Fruit fly (Drosophila melanogaster) whole organism, prepupa: ENCODE measurements around the gene CG18170.
A peak's percentile ranks its signal among the peaks of the same experiment; 100 is the strongest.

ENCODE experiments used
- Blimp-1 ChIP-seq: fragments of 200-800 bp; sonication (Bioruptor generic); optimal IDR thresholded peaks from 3 replicates; lab custom pipeline; 2017; ENCODE audit warnings: missing biosample characterization, missing genetic modification characterization, mild to moderate bottlenecking, moderate library complexity, missing genetic modification reagents
- CG10669 ChIP-seq: fragments of 200-800 bp; sonication (Bioruptor generic); optimal IDR thresholded peaks from 3 replicates; lab custom pipeline; 2018; ENCODE audit warnings: missing biosample characterization, mild to moderate bottlenecking, missing genetic modification characterization, moderate library complexity
- CG11294 ChIP-seq: fragments of 200-800 bp; sonication (Bioruptor generic); IDR thresholded peaks from 2 replicates; pipeline ENCODE4 v1.3.6; 2022; ENCODE audit warnings: missing biosample characterization, missing genetic modification characterization
- CG11902 ChIP-seq: fragments of 200-800 bp; sonication (Bioruptor generic); optimal IDR thresholded peaks from 3 replicates; lab custom pipeline; 2016; ENCODE audit warnings: missing biosample characterization, missing genetic modification characterization
- CG15336 ChIP-seq: fragments of 200-800 bp; sonication (Bioruptor generic); IDR thresholded peaks from 2 replicates; pipeline ENCODE4 v1.3.6; 2022; ENCODE audit warnings: missing biosample characterization, missing genetic modification characterization
- CG1621 ChIP-seq: fragments of 200-800 bp; sonication (Bioruptor generic); optimal IDR thresholded peaks from 3 replicates; lab custom pipeline; 2018; ENCODE audit warnings: missing biosample characterization, mild to moderate bottlenecking, missing genetic modification characterization
- CG16779 ChIP-seq: fragments of 200-800 bp; sonication (Bioruptor generic); optimal IDR thresholded peaks from 3 replicates; lab custom pipeline; 2017; ENCODE audit warnings: missing biosample characterization, mild to moderate bottlenecking, missing genetic modification characterization
- CG3032 ChIP-seq: fragments of 200-800 bp; optimal IDR thresholded peaks from 2 replicates; lab custom pipeline; 2019; ENCODE audit warnings: missing biosample characterization, mild to moderate bottlenecking, missing genetic modification characterization, moderate library complexity
- CG32006 ChIP-seq: fragments of 200-800 bp; sonication (Bioruptor generic); optimal IDR thresholded peaks from 3 replicates; lab custom pipeline; 2017; ENCODE audit warnings: missing biosample characterization, mild to moderate bottlenecking, missing genetic modification characterization
- CG34406 ChIP-seq: fragments of 200-800 bp; sonication (Bioruptor generic); optimal IDR thresholded peaks from 3 replicates; lab custom pipeline; 2016; ENCODE audit warnings: missing biosample characterization, missing genetic modification characterization
- CG3919 ChIP-seq: fragments of 200-800 bp; sonication (Bioruptor generic); optimal IDR thresholded peaks from 3 replicates; lab custom pipeline; 2016; ENCODE audit warnings: missing biosample characterization, missing genetic modification characterization
- CG4318 ChIP-seq: fragments of 200-800 bp; sonication (Bioruptor generic); optimal IDR thresholded peaks from 3 replicates; lab custom pipeline; 2017; ENCODE audit warnings: missing biosample characterization, mild to moderate bottlenecking, missing genetic modification characterization
- CG6163 ChIP-seq: fragments of 200-800 bp; sonication (Bioruptor generic); IDR thresholded peaks from 3 replicates; pipeline ENCODE4 v1.3.6; 2022; ENCODE audit warnings: missing biosample characterization, missing genetic modification characterization
- CG6792 ChIP-seq: fragments of 200-800 bp; sonication (Bioruptor generic); optimal IDR thresholded peaks from 3 replicates; lab custom pipeline; 2016; ENCODE audit warnings: missing biosample characterization, missing genetic modification characterization
- CG6808 ChIP-seq: fragments of 200-800 bp; sonication (Bioruptor generic); optimal IDR thresholded peaks from 3 replicates; lab custom pipeline; 2017; ENCODE audit warnings: missing biosample characterization, missing genetic modification characterization, mild to moderate bottlenecking, moderate library complexity, missing genetic modification reagents
- CG6854 ChIP-seq: fragments of 200-800 bp; sonication (Bioruptor generic); optimal IDR thresholded peaks from 2 replicates; lab custom pipeline; 2017; ENCODE audit warnings: missing biosample characterization, mild to moderate bottlenecking, missing genetic modification characterization
- CG7368 ChIP-seq: fragments of 200-800 bp; sonication (Bioruptor generic); optimal IDR thresholded peaks from 3 replicates; lab custom pipeline; 2016; ENCODE audit warnings: missing biosample characterization, missing genetic modification characterization
- CG8119 ChIP-seq: fragments of 200-800 bp; sonication (Bioruptor generic); IDR thresholded peaks from 3 replicates; pipeline ENCODE4 v1.3.6; 2022; ENCODE audit warnings: missing biosample characterization, missing genetic modification characterization
- CG8632 ChIP-seq: fragments of 200-800 bp; sonication (Bioruptor generic); optimal IDR thresholded peaks from 3 replicates; lab custom pipeline; 2016; ENCODE audit warnings: missing biosample characterization, missing genetic modification characterization
- Eip75B ChIP-seq: fragments of 200-800 bp; sonication (Bioruptor generic); optimal IDR thresholded peaks from 3 replicates; lab custom pipeline; 2016; ENCODE audit warnings: missing biosample characterization, missing genetic modification characterization
- Eip78C ChIP-seq: fragments of 200-800 bp; sonication (Bioruptor generic); peaks from one replicate; lab custom pipeline; 2016; ENCODE audit warnings: missing biosample characterization, missing genetic modification characterization
- Eip93F ChIP-seq: fragments of 200-800 bp; sonication (Bioruptor generic); optimal IDR thresholded peaks from 2 replicates; lab custom pipeline; 2016; ENCODE audit warnings: missing biosample characterization, mild to moderate bottlenecking, missing genetic modification characterization
- Ets21C ChIP-seq: fragments of 200-800 bp; sonication (Bioruptor generic); optimal IDR thresholded peaks from 3 replicates; lab custom pipeline; 2016; ENCODE audit warnings: missing biosample characterization, missing genetic modification characterization
- Ets96B ChIP-seq: fragments of 200-800 bp; optimal IDR thresholded peaks from 2 replicates; lab custom pipeline; 2019; ENCODE audit warnings: missing biosample characterization, mild to moderate bottlenecking, missing genetic modification characterization, moderate library complexity
- Gug ChIP-seq: fragments of 200-800 bp; sonication (Bioruptor generic); IDR thresholded peaks from 2 replicates; pipeline ENCODE4 v1.3.6; 2022; ENCODE audit warnings: missing biosample characterization, missing genetic modification characterization
- Hr38 ChIP-seq: sonication (Bioruptor generic); optimal IDR thresholded peaks from 2 replicates; lab custom pipeline; 2016; ENCODE audit warnings: missing biosample characterization, missing genetic modification characterization
- Hr39 ChIP-seq: fragments of 200-800 bp; sonication (Bioruptor generic); optimal IDR thresholded peaks from 2 replicates; lab custom pipeline; 2016; ENCODE audit warnings: missing biosample characterization, missing genetic modification characterization
- Hr4 ChIP-seq: fragments of 200-800 bp; sonication (Bioruptor generic); optimal IDR thresholded peaks from 3 replicates; lab custom pipeline; 2016; ENCODE audit warnings: missing biosample characterization, missing genetic modification characterization
- Met ChIP-seq: fragments of 200-800 bp; sonication (Bioruptor generic); optimal IDR thresholded peaks from 3 replicates; lab custom pipeline; 2016; ENCODE audit warnings: missing biosample characterization, missing genetic modification characterization
- OdsH ChIP-seq: fragments of 200-800 bp; sonication (Bioruptor generic); optimal IDR thresholded peaks from 3 replicates; lab custom pipeline; 2016; ENCODE audit warnings: missing biosample characterization, missing genetic modification characterization
- Smox ChIP-seq: fragments of 200-800 bp; sonication (Bioruptor generic); optimal IDR thresholded peaks from 3 replicates; lab custom pipeline; 2016; ENCODE audit warnings: missing biosample characterization, missing genetic modification characterization
- Sox102F ChIP-seq: fragments of 200-800 bp; sonication (Bioruptor generic); optimal IDR thresholded peaks from 2 replicates; lab custom pipeline; 2016; ENCODE audit warnings: missing biosample characterization, mild to moderate bottlenecking, missing genetic modification characterization
- Sox15 ChIP-seq: fragments of 200-800 bp; sonication (Bioruptor generic); optimal IDR thresholded peaks from 3 replicates; lab custom pipeline; 2016; ENCODE audit warnings: missing biosample characterization, missing genetic modification characterization
- cyc ChIP-seq: fragments of 200-800 bp; sonication (Bioruptor generic); optimal IDR thresholded peaks from 3 replicates; lab custom pipeline; 2016; ENCODE audit warnings: missing biosample characterization, missing genetic modification characterization
- dac ChIP-seq: fragments of 200-800 bp; sonication (Bioruptor generic); optimal IDR thresholded peaks from 2 replicates; lab custom pipeline; 2017; ENCODE audit warnings: missing biosample characterization, mild to moderate bottlenecking, missing genetic modification characterization
- dsx ChIP-seq: fragments of 200-800 bp; optimal IDR thresholded peaks from 3 replicates; lab custom pipeline; 2019; ENCODE audit warnings: missing biosample characterization, mild to moderate bottlenecking, missing genetic modification characterization, moderate library complexity; ENCODE audit not compliant: poor library complexity, severe bottlenecking
- fd59A ChIP-seq: fragments of 200-800 bp; sonication (Bioruptor generic); optimal IDR thresholded peaks from 2 replicates; lab custom pipeline; 2017; ENCODE audit warnings: missing biosample characterization, mild to moderate bottlenecking, missing genetic modification characterization, missing genetic modification reagents
- fd85E ChIP-seq: fragments of 200-800 bp; sonication (Bioruptor generic); optimal IDR thresholded peaks from 3 replicates; lab custom pipeline; 2016; ENCODE audit warnings: missing biosample characterization, missing genetic modification characterization
- fkh ChIP-seq: fragments of 200-800 bp; sonication (Bioruptor generic); optimal IDR thresholded peaks from 3 replicates; lab custom pipeline; 2017; ENCODE audit warnings: missing biosample characterization, mild to moderate bottlenecking, missing genetic modification characterization, moderate library complexity
- lz ChIP-seq: fragments of 200-800 bp; sonication (Bioruptor generic); optimal IDR thresholded peaks from 3 replicates; lab custom pipeline; 2016; ENCODE audit warnings: missing biosample characterization, missing genetic modification characterization
- net ChIP-seq: fragments of 200-800 bp; sonication (Bioruptor generic); optimal IDR thresholded peaks from 3 replicates; lab custom pipeline; 2016; ENCODE audit warnings: missing biosample characterization, missing genetic modification characterization
- pdm3 ChIP-seq: fragments of 200-800 bp; sonication (Bioruptor generic); optimal IDR thresholded peaks from 3 replicates; lab custom pipeline; 2016; ENCODE audit warnings: missing biosample characterization, missing genetic modification characterization
- salr ChIP-seq, 2 experiments: fragments of 200-800 bp; sonication (Bioruptor generic); optimal IDR thresholded peaks; 3 replicates each; lab custom pipeline; 2016 to 2018; ENCODE audit warnings: missing biosample characterization in 2 of 2, missing genetic modification characterization in 2 of 2, mild to moderate bottlenecking in 1 of 2
- spab ChIP-seq: fragments of 200-800 bp; sonication (Bioruptor generic); optimal IDR thresholded peaks from 2 replicates; lab custom pipeline; 2017; ENCODE audit warnings: missing biosample characterization, mild to moderate bottlenecking, missing genetic modification characterization, missing genetic modification reagents
- ss ChIP-seq, 2 experiments: fragments of 200-800 bp; sonication (Bioruptor generic); optimal IDR thresholded peaks; 2 replicates in 1 of 2; 3 replicates in 1 of 2; lab custom pipeline; 2017 to 2018; ENCODE audit warnings: mild to moderate bottlenecking in 2 of 2, missing biosample characterization in 2 of 2, missing genetic modification characterization in 2 of 2, moderate library complexity in 1 of 2
- svp ChIP-seq: fragments of 200-800 bp; sonication (Bioruptor generic); peaks from one replicate; lab custom pipeline; 2016; ENCODE audit warnings: missing biosample characterization, missing genetic modification characterization
- topi ChIP-seq: fragments of 200-800 bp; sonication (Bioruptor generic); optimal IDR thresholded peaks from 3 replicates; lab custom pipeline; 2016; ENCODE audit warnings: missing biosample characterization, missing genetic modification characterization

CG18170 gene

DNA sequence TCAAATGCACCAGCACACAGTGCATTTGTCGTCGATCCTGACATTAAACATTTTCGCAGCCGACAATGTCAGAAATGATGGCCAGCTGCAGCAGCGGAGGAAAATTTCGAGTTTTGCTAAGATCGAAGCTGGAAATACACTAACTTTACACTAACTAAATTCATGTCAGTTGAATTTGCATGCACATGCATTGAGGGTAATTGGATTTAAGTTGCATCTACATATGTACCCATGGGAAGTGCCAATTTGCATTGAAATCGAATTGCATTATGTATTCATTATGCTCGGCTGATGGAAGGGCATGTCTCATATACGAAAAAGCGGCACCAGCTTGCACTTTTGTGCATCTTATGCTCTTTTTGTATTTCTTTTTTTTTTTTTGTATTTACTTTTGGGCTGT, 18.0 kb upstream of the CG18170 start (continued):
- TF ChIP-seq net (peak; percentile 92), CG16779 (tag; lab: Kevin White, UChicago) (peak; percentile 70), CG32006 (GFP tag; lab: Kevin White, UChicago) (peak; percentile 80), Blimp-1 (GFP tag; lab: Kevin White, UChicago) (peak; percentile 57), CG6808 (GFP tag; lab: Kevin White, UChicago) (peak; percentile 79), ss (GFP tag; optimal IDR thresholded peaks at IDR 0.05; lab: Kevin White, UChicago) (peak; percentile 46 to 67), CG8632 (GFP tag; lab: Kevin White, UChicago) (peak; percentile 46), Hr39 (GFP tag; lab: Kevin White, UChicago) (peak; percentile 82), OdsH (GFP tag; lab: Kevin White, UChicago) (peak; percentile 78), dac (GFP tag; lab: Kevin White, UChicago) (peak; percentile 59)

DNA sequence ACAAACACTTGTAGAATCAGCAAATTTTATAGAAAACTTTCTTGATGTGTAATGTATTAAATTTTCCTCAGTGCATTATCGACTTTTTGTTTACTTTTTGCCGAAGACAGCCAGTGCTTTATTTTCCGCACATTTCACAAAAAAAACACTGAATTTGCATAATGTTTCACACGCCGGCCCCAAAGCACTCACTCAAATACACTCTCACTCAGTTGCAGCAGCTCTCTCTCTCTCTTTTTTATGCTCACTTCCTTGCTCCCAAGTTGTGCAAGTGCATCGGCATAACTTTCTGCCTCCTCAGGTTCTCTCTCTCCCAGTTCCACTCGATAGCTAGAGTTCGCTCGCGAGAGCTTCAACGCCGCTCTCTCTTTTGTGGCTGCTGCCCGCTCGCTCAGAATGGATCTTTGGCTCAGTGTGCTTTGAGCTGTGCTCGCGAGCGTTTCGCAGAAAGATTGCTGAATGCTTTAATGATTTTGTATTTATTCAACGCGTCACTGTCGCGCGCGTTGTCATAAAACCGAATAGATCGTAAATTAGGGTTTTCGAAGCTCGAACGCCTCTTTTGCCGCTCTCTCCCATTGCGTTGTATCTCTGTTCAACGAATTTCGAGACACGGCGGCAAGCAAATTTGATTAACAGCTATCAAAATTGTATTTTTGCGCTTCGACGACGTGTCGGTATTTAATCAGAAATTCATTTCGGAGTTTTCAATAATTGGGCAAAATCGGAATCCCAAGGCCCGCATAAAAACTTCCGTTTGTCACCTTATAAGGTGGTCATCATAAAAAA, 16.3 kb upstream of the CG18170 start:
- TF ChIP-seq fd59A (GFP tag; lab: Kevin White, UChicago): no peak
- no peak for TF ChIP-seq cyc (GFP tag; lab: Kevin White, UChicago)
- TF ChIP-seq salr (GFP tag; optimal IDR thresholded peaks at IDR 0.05; lab: Kevin White, UChicago): no peak
- peak; percentile 38 for TF ChIP-seq Ets96B
- TF ChIP-seq CG7368: peak; percentile 11
- TF ChIP-seq CG6854 (GFP tag; lab: Kevin White, UChicago): peak; percentile 81
- no peak for TF ChIP-seq CG32006 (GFP tag; lab: Kevin White, UChicago)
- peak; percentile 16 for TF ChIP-seq Eip75B (GFP tag; lab: Kevin White, UChicago)
- TF ChIP-seq fd85E (GFP tag; lab: Kevin White, UChicago): peak; percentile 65
- TF ChIP-seq spab (GFP tag; lab: Kevin White, UChicago): peak; percentile 47
- no peak for TF ChIP-seq CG1621 (tag; lab: Kevin White, UChicago)
- no peak for TF ChIP-seq Blimp-1 (GFP tag; lab: Kevin White, UChicago)
- peak; percentile 38 for TF ChIP-seq CG3032
- TF ChIP-seq OdsH (GFP tag; lab: Kevin White, UChicago): no peak
- TF ChIP-seq pdm3 (GFP tag; lab: Kevin White, UChicago): no peak
- TF ChIP-seq net: peak; percentile 5
- peak; percentile 16 for TF ChIP-seq topi (GFP tag; lab: Kevin White, UChicago)
- TF ChIP-seq dac (GFP tag; lab: Kevin White, UChicago): peak; percentile 4
- TF ChIP-seq CG15336 (GFP tag; lab: Robert Waterston, UW): peak; percentile 70
- peak; percentile 52 for TF ChIP-seq Sox102F (GFP tag; lab: Kevin White, UChicago)
- TF ChIP-seq Ets21C: no peak
- TF ChIP-seq fkh (GFP tag; lab: Kevin White, UChicago): peak; percentile 73
- TF ChIP-seq CG8632 (GFP tag; lab: Kevin White, UChicago): no peak
- TF ChIP-seq CG3919 (GFP tag; lab: Kevin White, UChicago): peak; percentile 41
- TF ChIP-seq CG10669: peak; percentile 54
- TF ChIP-seq Hr4 (GFP tag; lab: Kevin White, UChicago): no peak
- TF ChIP-seq CG16779 (tag; lab: Kevin White, UChicago): peak; percentile 77
- TF ChIP-seq CG11902: no peak
- TF ChIP-seq Eip78C (GFP tag; lab: Kevin White, UChicago): peak; percentile 74
- TF ChIP-seq svp (GFP tag; lab: Kevin White, UChicago): peak; percentile 88
- TF ChIP-seq CG6808 (GFP tag; lab: Kevin White, UChicago): peak; percentile 64
- no peak for TF ChIP-seq Eip93F (GFP tag; lab: Kevin White, UChicago)
- TF ChIP-seq Smox (GFP tag; lab: Kevin White, UChicago): no peak
- TF ChIP-seq CG34406 (GFP tag; lab: Kevin White, UChicago): no peak
- TF ChIP-seq Sox15 (GFP tag; lab: Kevin White, UChicago): no peak
- peak; percentile 9 for TF ChIP-seq Met (GFP tag; lab: Kevin White, UChicago)
- TF ChIP-seq Gug: peak; percentile 38; the same call in 1 of the 2 replicates
- TF ChIP-seq CG6163 (GFP tag; lab: Robert Waterston, UW): peak; percentile 87
- TF ChIP-seq Hr38 (GFP tag; lab: Kevin White, UChicago): no peak
- TF ChIP-seq dsx (GFP tag; lab: Kevin White, UChicago): peak; percentile 66
- no peak; the same call in 1 of the 2 replicates for TF ChIP-seq CG11294 (GFP tag; lab: Robert Waterston, UW)
- TF ChIP-seq CG4318 (GFP tag; lab: Kevin White, UChicago): no peak
- peak; percentile 80 for TF ChIP-seq CG8119
- no peak for TF ChIP-seq CG6792 (GFP tag; lab: Kevin White, UChicago)
- TF ChIP-seq lz (GFP tag; lab: Kevin White, UChicago): no peak
